Fruit fly (Drosophila melanogaster): ENCODE results near the gene CG13318.

CG13318 gene

DNA sequence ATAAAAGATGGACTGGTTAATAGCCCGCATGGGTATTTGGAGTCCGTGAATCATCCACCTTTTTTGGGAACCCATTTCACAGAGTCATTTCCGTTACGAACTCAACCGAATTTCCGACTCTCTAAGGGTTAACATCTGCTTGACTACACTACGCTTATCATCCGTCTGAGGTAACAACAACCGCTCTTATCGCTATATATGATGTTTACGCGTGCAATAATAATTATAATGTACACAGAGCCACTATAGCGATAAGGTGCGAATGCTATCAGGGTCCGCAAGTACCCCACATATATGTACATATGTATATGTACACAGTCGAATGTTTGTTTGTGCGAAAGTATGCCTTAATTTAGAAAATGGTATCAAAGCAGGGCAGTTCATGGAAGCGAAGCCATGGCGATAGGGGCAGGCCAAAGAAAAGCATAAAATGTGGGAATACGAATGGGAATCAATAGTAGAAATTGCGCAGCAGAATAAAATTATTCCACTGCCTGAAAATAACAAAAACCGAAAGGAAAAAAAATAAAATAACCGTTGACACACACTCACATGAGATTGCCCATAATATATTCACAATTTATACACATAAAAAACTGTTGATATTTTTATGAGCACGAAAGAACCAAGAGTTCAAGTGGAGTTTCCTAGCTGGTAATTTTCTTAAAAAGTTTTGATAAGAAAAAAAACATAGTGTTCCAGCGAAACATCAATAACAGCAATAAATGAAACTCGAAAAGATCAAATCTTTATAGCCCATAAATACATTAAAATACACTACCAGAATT lies 38.1 kb upstream of the CG13318 start:
- TF ChIP-seq CrebA (GFP tag; optimal IDR thresholded peaks at IDR 0.05; ENCODE audit: borderline replicate concordance) (no peak), Rel (GFP tag; optimal IDR thresholded peaks at IDR 0.05) (no peak), Rel (tag; optimal IDR thresholded peaks at IDR 0.05) (peak; percentile 75), Myc (optimal IDR thresholded peaks at IDR 0.05) (no peak), tai (GFP tag; optimal IDR thresholded peaks at IDR 0.05) (no peak), CG32264 (GFP tag; optimal IDR thresholded peaks at IDR 0.05) (peak; percentile 49), pan (optimal IDR thresholded peaks at IDR 0.05) (no peak), N (GFP tag; optimal IDR thresholded peaks at IDR 0.05) (no peak), usp (GFP tag; optimal IDR thresholded peaks at IDR 0.05) (no peak), dl (GFP tag; optimal IDR thresholded peaks at IDR 0.05; ENCODE audit: insufficient read depth in 1 of 2, partially characterized antibody in 2 of 2) (peak in 1 of 2 experiments; percentile 38), CG9705 (GFP tag; optimal IDR thresholded peaks at IDR 0.05) (no peak), Vsx2 (GFP tag; optimal IDR thresholded peaks at IDR 0.05; ENCODE audit: partially characterized antibody) (no peak), GATAd (GFP tag; optimal IDR thresholded peaks at IDR 0.05) (no peak), brk (GFP tag; optimal IDR thresholded peaks at IDR 0.05) (peak; percentile 90), psq (GFP tag; optimal IDR thresholded peaks at IDR 0.05) (peak; percentile 69), Abd-B (GFP tag; optimal IDR thresholded peaks at IDR 0.05) (no peak), br (GFP tag; optimal IDR thresholded peaks at IDR 0.05) (peak; percentile 85), h (GFP tag; optimal IDR thresholded peaks at IDR 0.05) (peak; percentile 92), Sp1 (GFP tag; optimal IDR thresholded peaks at IDR 0.05) (peak; percentile 65), Jra (GFP tag; optimal IDR thresholded peaks at IDR 0.05) (peak; percentile 88), rgr (GFP tag; optimal IDR thresholded peaks at IDR 0.05) (peak; percentile 89), lola (GFP tag; optimal IDR thresholded peaks at IDR 0.05) (no peak), fru (GFP tag; optimal IDR thresholded peaks at IDR 0.05) (no peak), ey (GFP tag; optimal IDR thresholded peaks at IDR 0.05) (peak; percentile 42), Hnf4 (GFP tag; optimal IDR thresholded peaks at IDR 0.05) (peak; percentile 92), dsf (GFP tag; optimal IDR thresholded peaks at IDR 0.05; ENCODE audit: borderline replicate concordance) (peak; percentile 61), Mio (GFP tag; optimal IDR thresholded peaks at IDR 0.05) (peak; percentile 25), Hr78 (GFP tag; optimal IDR thresholded peaks at IDR 0.05) (no peak), foxo (GFP tag; optimal IDR thresholded peaks at IDR 0.05) (peak in 1 of 2 experiments; percentile 68), Dfd (GFP tag; optimal IDR thresholded peaks at IDR 0.05) (no peak), Dif (GFP tag; optimal IDR thresholded peaks at IDR 0.05; ENCODE audit: partially characterized antibody) (no peak), jim (GFP tag; optimal IDR thresholded peaks at IDR 0.05) (no peak), dmrt93B (GFP tag; optimal IDR thresholded peaks at IDR 0.05) (no peak), HLH106 (tag; optimal IDR thresholded peaks at IDR 0.05) (peak; percentile 32), sage (GFP tag; optimal IDR thresholded peaks at IDR 0.05) (peak; percentile 73), woc (GFP tag; optimal IDR thresholded peaks at IDR 0.05) (no peak), Hr83 (GFP tag; optimal IDR thresholded peaks at IDR 0.05; ENCODE audit: poor library complexity, severe bottlenecking) (peak; percentile 99), sv (GFP tag; optimal IDR thresholded peaks at IDR 0.05) (no peak), OdsH (GFP tag; optimal IDR thresholded peaks at IDR 0.05) (peak; percentile 82)

DNA sequence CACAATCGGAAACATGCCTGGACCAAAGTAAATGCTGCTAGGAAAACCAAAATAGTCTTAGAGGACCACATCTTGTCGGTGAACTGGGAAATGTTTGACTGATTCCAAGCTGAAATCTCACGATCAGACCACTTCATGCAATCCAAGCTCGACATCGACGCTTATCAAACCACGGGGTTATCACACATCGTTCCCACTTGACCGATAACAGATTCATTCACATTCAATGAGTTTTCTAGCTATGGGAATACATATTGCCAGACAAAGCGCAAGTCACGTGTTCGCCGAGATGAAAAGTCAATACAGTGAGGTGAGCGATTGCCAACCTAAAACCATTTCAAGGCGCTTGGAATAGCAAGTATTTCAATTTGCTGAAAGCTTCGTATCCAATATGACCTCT lies 37.2 kb upstream of the CG13318 start:
- TF ChIP-seq Rel (GFP tag; optimal IDR thresholded peaks at IDR 0.05) = no peak
- TF ChIP-seq Rel (tag; optimal IDR thresholded peaks at IDR 0.05) = peak; percentile 74
- no peak for TF ChIP-seq psq (GFP tag; optimal IDR thresholded peaks at IDR 0.05)

- no peak for TF ChIP-seq dl (GFP tag; optimal IDR thresholded peaks at IDR 0.05; ENCODE audit: insufficient read depth in 1 of 2, partially characterized antibody in 2 of 2)
- TF ChIP-seq Rel (GFP tag; optimal IDR thresholded peaks at IDR 0.05) = peak; percentile 1
- TF ChIP-seq Rel (tag; optimal IDR thresholded peaks at IDR 0.05) = no peak
- TF ChIP-seq GATAd (GFP tag; optimal IDR thresholded peaks at IDR 0.05) = no peak
- no peak for TF ChIP-seq jim (GFP tag; optimal IDR thresholded peaks at IDR 0.05)
- no peak for TF ChIP-seq N (GFP tag; optimal IDR thresholded peaks at IDR 0.05)
- no peak for TF ChIP-seq dsf (GFP tag; optimal IDR thresholded peaks at IDR 0.05; ENCODE audit: borderline replicate concordance)
- TF ChIP-seq Hr83 (GFP tag; optimal IDR thresholded peaks at IDR 0.05; ENCODE audit: poor library complexity, severe bottlenecking) = no peak
- TF ChIP-seq Myc (optimal IDR thresholded peaks at IDR 0.05) = no peak
- no peak for TF ChIP-seq Dfd (GFP tag; optimal IDR thresholded peaks at IDR 0.05)
- no peak for TF ChIP-seq Vsx2 (GFP tag; optimal IDR thresholded peaks at IDR 0.05; ENCODE audit: partially characterized antibody)
- TF ChIP-seq woc (GFP tag; optimal IDR thresholded peaks at IDR 0.05) = peak; percentile 52
- TF ChIP-seq tai (GFP tag; optimal IDR thresholded peaks at IDR 0.05) = no peak
- TF ChIP-seq OdsH (GFP tag; optimal IDR thresholded peaks at IDR 0.05) = peak; percentile 61
- peak; percentile 12 for TF ChIP-seq sage (GFP tag; optimal IDR thresholded peaks at IDR 0.05)
- no peak for TF ChIP-seq lola (GFP tag; optimal IDR thresholded peaks at IDR 0.05)
- TF ChIP-seq CG32264 (GFP tag; optimal IDR thresholded peaks at IDR 0.05) = no peak
- no peak for TF ChIP-seq usp (GFP tag; optimal IDR thresholded peaks at IDR 0.05)
- TF ChIP-seq foxo (GFP tag; optimal IDR thresholded peaks at IDR 0.05) = peak in 1 of 2 experiments; percentile 72
- peak; percentile 72 for TF ChIP-seq rgr (GFP tag; optimal IDR thresholded peaks at IDR 0.05)
- TF ChIP-seq Hr78 (GFP tag; optimal IDR thresholded peaks at IDR 0.05) = no peak
- peak; percentile 70 for TF ChIP-seq brk (GFP tag; optimal IDR thresholded peaks at IDR 0.05)
- peak; percentile 63 for TF ChIP-seq h (GFP tag; optimal IDR thresholded peaks at IDR 0.05)
- no peak for TF ChIP-seq Abd-B (GFP tag; optimal IDR thresholded peaks at IDR 0.05)
- TF ChIP-seq Hnf4 (GFP tag; optimal IDR thresholded peaks at IDR 0.05) = peak; percentile 5
- TF ChIP-seq sv (GFP tag; optimal IDR thresholded peaks at IDR 0.05) = peak; percentile 53
- peak; percentile 24 for TF ChIP-seq Jra (GFP tag; optimal IDR thresholded peaks at IDR 0.05)
- no peak for TF ChIP-seq dmrt93B (GFP tag; optimal IDR thresholded peaks at IDR 0.05)
- no peak for TF ChIP-seq CrebA (GFP tag; optimal IDR thresholded peaks at IDR 0.05; ENCODE audit: borderline replicate concordance)
- TF ChIP-seq Dif (GFP tag; optimal IDR thresholded peaks at IDR 0.05; ENCODE audit: partially characterized antibody) = no peak
- peak; percentile 16 for TF ChIP-seq psq (GFP tag; optimal IDR thresholded peaks at IDR 0.05)
- TF ChIP-seq Sp1 (GFP tag; optimal IDR thresholded peaks at IDR 0.05) = peak; percentile 73
- peak; percentile 69 for TF ChIP-seq fru (GFP tag; optimal IDR thresholded peaks at IDR 0.05)
- TF ChIP-seq CG9705 (GFP tag; optimal IDR thresholded peaks at IDR 0.05) = no peak
- no peak for TF ChIP-seq pan (optimal IDR thresholded peaks at IDR 0.05)
- peak; percentile 29 for TF ChIP-seq br (GFP tag; optimal IDR thresholded peaks at IDR 0.05)
These were observed 36.0 kb upstream of the CG13318 start for dm6 chr3R:8808518-8808921.

Measured in whole organism, wandering third instar larva.